Worm (Caenorhabditis elegans) whole organism, mixed stage, embryonic: Measurements from ENCODE around the gene K09A9.6.

Source experiments
- M03D4.4 ChIP-seq: sonication (generic microtip); optimal IDR thresholded peaks from 2 replicates; lab custom pipeline; 2017; ENCODE audit warnings: mild to moderate bottlenecking, missing genetic modification characterization, missing compliant biosample characterization
- bed-3 ChIP-seq: fragments of 200-800 bp; sonication (Bioruptor generic); optimal IDR thresholded peaks from 3 replicates; lab custom pipeline; 2018; ENCODE audit warnings: mild to moderate bottlenecking, missing genetic modification characterization, moderate library complexity, missing compliant biosample characterization
- elt-1 ChIP-seq: sonication (generic microtip); optimal IDR thresholded peaks from 2 replicates; lab custom pipeline; 2017; ENCODE audit warnings: missing genetic modification characterization, mild to moderate bottlenecking, missing compliant biosample characterization, antibody characterized with exemption, moderate library complexity, borderline replicate concordance; ENCODE audit not compliant: insufficient read depth
- lin-13 ChIP-seq: fragments of 150-350 bp; optimal IDR thresholded peaks from 2 replicates; lab custom pipeline; 2014; ENCODE audit warnings: missing biosample characterization, missing genetic modification characterization
- mep-1 ChIP-seq: fragments of 150-350 bp; optimal IDR thresholded peaks from 2 replicates; lab custom pipeline; 2017; ENCODE audit warnings: missing biosample characterization, missing genetic modification reagents, missing genetic modification characterization, inconsistent platforms
- nhr-12 ChIP-seq: fragments of 150-350 bp; optimal IDR thresholded peaks from 2 replicates; lab custom pipeline; 2014; ENCODE audit warnings: missing biosample characterization, missing genetic modification characterization
- nhr-237 ChIP-seq: fragments of 150-350 bp; optimal IDR thresholded peaks from 2 replicates; lab custom pipeline; 2014; ENCODE audit warnings: missing biosample characterization, missing genetic modification characterization
- pha-4 ChIP-seq: fragments of 150-350 bp; optimal IDR thresholded peaks from 2 replicates; lab custom pipeline; 2018; ENCODE audit warnings: missing biosample characterization, missing genetic modification reagents, missing genetic modification characterization
- snpc-4 ChIP-seq: fragments of 150-350 bp; optimal IDR thresholded peaks from 2 replicates; lab custom pipeline; 2014; ENCODE audit warnings: missing biosample characterization, missing genetic modification characterization
- sptf-1 ChIP-seq: sonication (generic microtip); optimal IDR thresholded peaks from 2 replicates; lab custom pipeline; 2017; ENCODE audit warnings: mild to moderate bottlenecking, missing genetic modification characterization, moderate library complexity, missing compliant biosample characterization
- unc-39 ChIP-seq: fragments of 150-350 bp; optimal IDR thresholded peaks from 2 replicates; lab custom pipeline; 2014; ENCODE audit warnings: missing biosample characterization, missing genetic modification characterization
- unc-62 ChIP-seq: fragments of 150-350 bp; optimal IDR thresholded peaks from 2 replicates; lab custom pipeline; 2014; ENCODE audit warnings: missing biosample characterization, missing genetic modification reagents, missing genetic modification characterization
- ztf-11 ChIP-seq: fragments of 150-350 bp; optimal IDR thresholded peaks from 2 replicates; lab custom pipeline; 2014; ENCODE audit warnings: missing biosample characterization, missing genetic modification characterization

- TF ChIP-seq snpc-4 (tag; lab: Kevin White, UChicago) (no peak), mep-1 (tag; lab: Kevin White, UChicago) (no peak), nhr-12 (tag; lab: Kevin White, UChicago) (no peak), nhr-237 (no peak), lin-13 (tag; lab: Kevin White, UChicago) (no peak), sptf-1 (peak; percentile 51), unc-62 (no peak), ztf-11 (tag; lab: Kevin White, UChicago) (no peak), elt-1 (tag; lab: Kevin White, UChicago) (no peak), pha-4 (no peak), bed-3 (GFP tag; lab: Kevin White, UChicago) (no peak), unc-39 (no peak), M03D4.4 (tag; lab: Kevin White, UChicago) (peak; percentile 23)
These were observed 53.8 kb downstream of the K09A9.6 start for ce11 chrX:15630790-15631204.
